Worm (Caenorhabditis elegans) whole organism, young adult: ENCODE results near the gene gipc-2.

ENCODE experiments used
- F49E8.2 ChIP-seq: sonication (generic microtip); optimal IDR thresholded peaks from 3 replicates; lab custom pipeline; 2017; ENCODE audit warnings: missing genetic modification characterization, mild to moderate bottlenecking, missing compliant biosample characterization, antibody characterized with exemption, moderate library complexity; ENCODE audit not compliant: insufficient read depth
- Y95B8A.8 ChIP-seq: fragments of 200-800 bp; sonication (Bioruptor generic); IDR thresholded peaks from 2 replicates; pipeline ENCODE4 v1.3.6; 2022; ENCODE audit warnings: missing genetic modification reagents, missing genetic modification characterization, missing compliant biosample characterization
- efl-1 ChIP-seq: fragments of 150-350 bp; optimal IDR thresholded peaks from 2 replicates; lab custom pipeline; 2014; ENCODE audit warnings: missing biosample characterization, missing genetic modification reagents, missing genetic modification characterization
- egl-18 ChIP-seq: fragments of 200-800 bp; sonication (Bioruptor generic); IDR thresholded peaks from 2 replicates; pipeline ENCODE4 v1.3.6; 2022; ENCODE audit warnings: missing genetic modification reagents, missing genetic modification characterization, missing compliant biosample characterization
- ekl-4 ChIP-seq: fragments of 200-800 bp; sonication (Bioruptor generic); IDR thresholded peaks from 2 replicates; pipeline ENCODE4 v1.3.6; 2022; ENCODE audit warnings: missing genetic modification reagents, missing genetic modification characterization, missing compliant biosample characterization
- lin-26 ChIP-seq: fragments of 200-800 bp; sonication (Bioruptor generic); IDR thresholded peaks from 2 replicates; pipeline ENCODE4 v1.3.6; 2022; ENCODE audit warnings: missing genetic modification reagents, missing genetic modification characterization, missing compliant biosample characterization
- lin-35 ChIP-seq, 3 experiments: fragments of 150-350 bp in 2 of 3; sonication (generic microtip) in 1 of 3; optimal IDR thresholded peaks; 2 replicates each; lab custom pipeline; 2014 to 2018; ENCODE audit warnings: missing biosample characterization in 3 of 3, missing genetic modification characterization in 3 of 3, missing genetic modification reagents in 3 of 3
- mcd-1 ChIP-seq: fragments of 200-800 bp; sonication (Bioruptor generic); IDR thresholded peaks from 2 replicates; pipeline ENCODE4 v1.3.6; 2022; ENCODE audit warnings: missing genetic modification reagents, missing genetic modification characterization, missing compliant biosample characterization
- nfya-1 ChIP-seq: sonication (generic microtip); optimal IDR thresholded peaks from 2 replicates; lab custom pipeline; 2017; ENCODE audit warnings: antibody characterized with exemption, missing compliant biosample characterization, missing genetic modification characterization, borderline replicate concordance; ENCODE audit not compliant: insufficient read depth
- nfyb-1 ChIP-seq: fragments of 200-800 bp; sonication (Bioruptor generic); IDR thresholded peaks from 2 replicates; pipeline ENCODE4 v1.3.6; 2022; ENCODE audit warnings: missing genetic modification reagents, missing genetic modification characterization, missing compliant biosample characterization
- somi-1 ChIP-seq: fragments of 200-800 bp; sonication (Bioruptor generic); optimal IDR thresholded peaks from 2 replicates; lab custom pipeline; 2018; ENCODE audit warnings: mild to moderate bottlenecking, missing genetic modification characterization, missing compliant biosample characterization
- sptf-2 ChIP-seq: fragments of 200-800 bp; sonication (Bioruptor generic); optimal IDR thresholded peaks from 2 replicates; lab custom pipeline; 2018; ENCODE audit warnings: mild to moderate bottlenecking, missing genetic modification characterization, missing compliant biosample characterization
- tlf-1 ChIP-seq: fragments of 200-800 bp; sonication (Bioruptor generic); optimal IDR thresholded peaks from 2 replicates; lab custom pipeline; 2018; ENCODE audit warnings: mild to moderate bottlenecking, missing genetic modification characterization, missing compliant biosample characterization
- xnd-1 ChIP-seq: sonication (generic microtip); optimal IDR thresholded peaks from 2 replicates; lab custom pipeline; 2016; ENCODE audit warnings: missing genotype, missing genetic modification reagents, missing genetic modification characterization, missing compliant biosample characterization

- TF ChIP-seq lin-26, result no peak
- no peak for TF ChIP-seq mcd-1
- TF ChIP-seq xnd-1 (tag; lab: Kevin White, UChicago), result no peak
- no peak for TF ChIP-seq somi-1 (GFP tag; lab: Kevin White, UChicago)
- no peak for TF ChIP-seq lin-35 (GFP tag; optimal IDR thresholded peaks at IDR 0.05; lab: Kevin White, UChicago)
- no peak for TF ChIP-seq nfyb-1
- TF ChIP-seq ekl-4, result no peak
- no peak for TF ChIP-seq sptf-2 (GFP tag; lab: Kevin White, UChicago)
- no peak for TF ChIP-seq efl-1 (GFP tag; lab: Kevin White, UChicago)
- no peak for TF ChIP-seq egl-18
- TF ChIP-seq nfya-1, result no peak
- no peak for TF ChIP-seq tlf-1 (GFP tag; lab: Kevin White, UChicago)
- no peak for TF ChIP-seq Y95B8A.8 (GFP tag; lab: Robert Waterston, UW)
- TF ChIP-seq F49E8.2, result no peak
Observed at ce11 chrIV:10021283-10021682, 6.2 kb downstream of the gipc-2 start, which contains the start of gene F44D12.19.
